Fruit fly (Drosophila melanogaster): Measurements from ENCODE around the gene Rilpl.

Gene Rilpl

DNA sequence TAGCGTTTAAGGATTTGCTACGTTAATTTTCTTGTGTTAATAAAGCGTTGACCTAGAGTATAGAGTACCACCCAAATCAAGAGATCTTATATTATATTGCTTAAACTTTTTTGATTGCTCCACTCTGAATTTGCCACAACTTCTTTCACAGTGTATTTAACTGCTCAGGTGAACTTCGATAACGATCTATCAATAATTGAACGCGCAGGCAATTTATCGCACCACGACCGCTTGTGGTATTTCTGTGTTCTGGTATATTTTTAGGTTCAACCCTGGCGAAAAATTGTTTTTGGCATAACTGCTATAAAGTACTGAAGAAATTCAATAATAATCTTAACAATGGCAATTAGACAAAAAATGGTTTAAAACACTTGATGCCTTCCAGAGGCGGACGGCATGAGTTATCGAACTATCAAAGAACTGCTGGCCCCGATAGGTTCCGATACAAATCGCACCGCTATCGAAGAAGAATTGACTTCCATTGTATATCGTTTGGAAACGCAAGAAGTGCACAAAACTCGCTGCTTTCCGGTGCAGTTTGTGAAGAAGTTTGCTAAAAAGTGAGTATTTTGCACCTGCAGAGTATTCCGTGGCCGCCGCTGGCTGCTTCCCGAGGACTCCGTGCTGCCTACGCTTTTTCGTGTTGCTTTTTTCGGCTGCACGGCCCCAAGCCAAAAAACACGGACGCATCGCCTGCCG is 22.6 kb upstream of the Rilpl start, which contains the start of gene ssx (continued):
- TF ChIP-seq Eip93F (GFP tag; optimal IDR thresholded peaks at IDR 0.05), result no peak
- peak; percentile 18 for TF ChIP-seq Sox15 (GFP tag; optimal IDR thresholded peaks at IDR 0.05)
- no peak for TF ChIP-seq Met (GFP tag; optimal IDR thresholded peaks at IDR 0.05)
- no peak for TF ChIP-seq salr (GFP tag; optimal IDR thresholded peaks at IDR 0.05)
- TF ChIP-seq CG1621 (tag; optimal IDR thresholded peaks at IDR 0.05), result peak; percentile 37
- TF ChIP-seq ss (GFP tag; optimal IDR thresholded peaks at IDR 0.05), result no peak
- TF ChIP-seq Hr38 (GFP tag; optimal IDR thresholded peaks at IDR 0.05), result no peak

DNA sequence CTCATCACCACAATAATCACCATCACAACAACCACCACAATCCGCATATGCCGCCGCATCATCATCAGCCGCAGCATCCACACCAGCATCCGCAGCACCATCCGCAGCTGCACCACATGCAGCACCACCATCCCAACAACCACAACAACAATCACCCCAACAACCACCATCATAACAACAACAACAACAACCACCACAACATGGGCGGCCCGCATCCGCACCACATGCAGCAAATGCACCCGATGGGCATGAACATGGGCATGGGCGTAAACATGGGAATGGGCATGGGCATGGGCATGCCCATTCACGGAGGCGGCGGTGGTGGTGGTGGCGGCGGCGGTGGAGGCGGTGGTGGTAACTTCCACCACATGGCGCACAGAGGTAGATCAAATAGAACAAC is 20.2 kb upstream of the Rilpl start:
- no peak for TF ChIP-seq CG3919 (GFP tag; optimal IDR thresholded peaks at IDR 0.05)
- TF ChIP-seq CG4318 (GFP tag; optimal IDR thresholded peaks at IDR 0.05), result no peak
- no peak for TF ChIP-seq fd85E (GFP tag; optimal IDR thresholded peaks at IDR 0.05)
- TF ChIP-seq CG8632 (GFP tag; optimal IDR thresholded peaks at IDR 0.05), result no peak
- TF ChIP-seq CG8119 (GFP tag; IDR thresholded peaks at IDR 0.05), result no peak
- TF ChIP-seq Sox15 (GFP tag; optimal IDR thresholded peaks at IDR 0.05), result no peak
- TF ChIP-seq CG10669 (GFP tag; optimal IDR thresholded peaks at IDR 0.05), result no peak

DNA sequence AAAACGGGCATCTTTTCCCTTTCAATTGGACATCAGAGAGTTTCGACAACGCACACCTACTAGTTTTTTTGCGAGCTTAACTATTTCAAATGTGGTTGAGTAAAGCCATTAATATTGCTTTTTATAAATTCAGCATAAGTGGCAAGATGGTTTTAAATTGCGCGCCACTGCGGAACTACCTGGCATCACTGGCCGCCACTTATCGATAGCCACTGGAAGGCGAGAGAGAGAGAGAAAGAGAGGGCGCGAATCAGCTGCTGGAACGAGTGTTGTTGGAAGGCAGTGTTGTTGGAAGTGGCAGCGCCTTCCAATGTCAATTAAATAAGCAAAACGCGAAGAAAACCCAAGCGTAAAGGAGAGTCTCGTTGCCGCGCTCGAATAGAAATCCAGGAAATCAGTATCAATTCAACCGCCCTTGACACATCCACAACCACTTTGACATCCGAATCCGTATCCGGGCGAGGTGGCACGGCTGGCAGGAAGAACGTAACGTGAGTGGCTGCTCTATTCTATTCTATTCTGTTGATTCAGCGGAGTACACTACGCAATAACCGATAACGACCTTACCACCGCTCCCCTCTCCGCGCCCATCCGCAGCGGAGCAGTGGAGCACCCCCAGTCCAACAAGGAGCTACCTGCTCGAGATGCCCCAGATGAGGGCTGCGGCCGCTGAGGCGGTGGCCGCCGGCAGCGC is 17.4 kb upstream of the Rilpl start, which contains the start of gene AMPKalpha:
TSS of gene AMPKalpha (plus strand) at position 272 of the 694 bp plus-strand sequence.
- peak; percentile 17 for TF ChIP-seq Eip78C (GFP tag)
- TF ChIP-seq CG6854 (GFP tag; optimal IDR thresholded peaks at IDR 0.05), result peak; percentile 22
- no peak for TF ChIP-seq acj6 (GFP tag; optimal IDR thresholded peaks at IDR 0.05)
- TF ChIP-seq fkh (GFP tag; optimal IDR thresholded peaks at IDR 0.05), result peak; percentile 59
- TF ChIP-seq svp (GFP tag), result peak; percentile 62
- TF ChIP-seq CG6808 (GFP tag; optimal IDR thresholded peaks at IDR 0.05), result peak; percentile 99

DNA sequence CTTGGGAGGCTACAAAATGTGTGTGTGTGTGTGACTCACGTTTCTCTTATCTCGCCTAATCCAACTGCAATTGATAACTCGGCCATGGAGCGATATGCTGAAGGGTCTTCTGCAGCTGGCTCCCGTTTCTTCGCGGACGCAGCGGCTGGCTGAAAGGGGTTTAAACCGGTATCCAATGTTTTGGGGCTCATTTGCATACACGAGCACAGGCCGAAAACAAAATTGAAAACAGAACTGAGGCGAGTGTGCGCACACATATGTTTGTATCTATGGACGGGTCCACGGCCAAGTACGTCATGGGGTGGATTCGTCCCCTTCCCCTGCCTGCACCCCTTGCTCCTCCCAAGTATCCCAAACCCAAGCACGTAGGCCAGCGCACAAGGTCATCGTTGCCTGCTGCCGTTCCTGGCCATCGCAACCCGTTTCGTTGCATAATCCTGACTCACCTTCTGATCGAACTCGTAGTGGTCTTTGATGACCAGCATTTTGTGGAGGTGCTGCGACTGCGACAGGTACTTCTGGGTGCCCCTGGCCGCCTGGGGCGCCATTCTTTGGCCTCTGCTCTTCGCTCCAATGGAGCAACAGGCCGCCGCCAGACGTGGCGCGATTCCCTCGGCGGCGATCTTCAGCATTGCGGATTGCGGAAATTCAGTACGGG is 13.0 kb upstream of the Rilpl start:
- no peak for TF ChIP-seq salr (GFP tag; optimal IDR thresholded peaks at IDR 0.05)
- TF ChIP-seq vri (GFP tag; optimal IDR thresholded peaks at IDR 0.05), result peak; percentile 36
- no peak for TF ChIP-seq Lpt (GFP tag; optimal IDR thresholded peaks at IDR 0.05)

DNA sequence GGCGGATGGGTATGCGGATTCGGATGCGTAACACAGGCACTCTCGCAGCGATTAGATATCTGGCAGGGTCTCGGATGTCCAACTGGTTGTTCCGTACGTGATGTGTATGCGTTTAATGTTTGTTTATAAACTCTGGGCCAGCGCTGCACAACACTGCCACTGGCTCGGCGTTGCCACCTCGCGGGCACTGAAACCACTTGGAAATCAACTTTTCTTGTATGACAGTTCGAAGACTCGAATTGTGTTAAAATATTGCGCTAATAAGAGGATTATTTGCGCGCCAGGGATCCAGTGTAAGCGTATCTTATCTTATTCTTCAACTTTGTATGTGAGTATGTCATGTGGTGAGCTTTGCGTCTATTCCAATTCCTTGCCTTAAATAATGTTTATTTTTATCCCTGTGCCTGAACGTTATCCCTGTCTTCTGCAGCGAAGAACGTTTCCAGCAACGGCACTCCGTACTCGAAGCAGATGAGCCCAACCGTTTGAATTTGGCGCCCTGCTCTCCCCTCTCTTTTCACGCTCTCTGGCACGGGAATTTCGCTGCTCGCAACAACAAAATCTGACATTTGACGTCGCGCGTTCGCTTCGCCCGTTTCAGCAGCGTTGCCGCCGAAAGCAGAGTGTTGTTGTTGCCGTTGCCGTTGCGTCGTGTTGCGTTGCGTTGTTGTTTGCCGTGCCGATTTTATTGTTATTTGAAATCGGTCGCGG is 12.3 kb upstream of the Rilpl start, which contains the start of the genes CG3719 and CG32813:
TSS of gene CG3719 (minus strand) at position 131 of the 711 bp plus-strand sequence.
TSS of gene CG32813 (plus strand) at position 565 of the 711 bp plus-strand sequence.
- TF ChIP-seq Hr39 (GFP tag; optimal IDR thresholded peaks at IDR 0.05), result no peak
- TF ChIP-seq CG3032 (tag; optimal IDR thresholded peaks at IDR 0.05), result peak; percentile 8
- TF ChIP-seq Gug (GFP tag; IDR thresholded peaks at IDR 0.05), result no peak
- TF ChIP-seq dac (GFP tag; optimal IDR thresholded peaks at IDR 0.05), result no peak
- no peak for TF ChIP-seq ss (GFP tag; optimal IDR thresholded peaks at IDR 0.05)
- peak; percentile 69 for TF ChIP-seq svp (GFP tag)
- no peak for TF ChIP-seq CG6792 (GFP tag; optimal IDR thresholded peaks at IDR 0.05)
- peak; percentile 89 for TF ChIP-seq fkh (GFP tag; optimal IDR thresholded peaks at IDR 0.05)
- no peak for TF ChIP-seq Ets96B (tag; optimal IDR thresholded peaks at IDR 0.05)
- TF ChIP-seq Eip75B (GFP tag; optimal IDR thresholded peaks at IDR 0.05), result no peak
- TF ChIP-seq CG4318 (GFP tag; optimal IDR thresholded peaks at IDR 0.05), result no peak
- TF ChIP-seq Eip78C (GFP tag), result peak; percentile 71
- TF ChIP-seq CG34406 (GFP tag; optimal IDR thresholded peaks at IDR 0.05), result no peak
- peak; percentile 28 for TF ChIP-seq Sox14 (GFP tag; optimal IDR thresholded peaks at IDR 0.05)
- TF ChIP-seq CG10631 (GFP tag; optimal IDR thresholded peaks at IDR 0.05), result no peak
- TF ChIP-seq CG11762 (GFP tag; optimal IDR thresholded peaks at IDR 0.05; ENCODE audit: insufficient read depth), result no peak
- TF ChIP-seq CG6163 (GFP tag; IDR thresholded peaks at IDR 0.05), result no peak; the same call in 2 of the 3 replicates
- TF ChIP-seq dsx (GFP tag; optimal IDR thresholded peaks at IDR 0.05; ENCODE audit: poor library complexity, severe bottlenecking), result no peak
- TF ChIP-seq CG7368 (GFP tag; optimal IDR thresholded peaks at IDR 0.05), result no peak
- TF ChIP-seq Sox102F (GFP tag; optimal IDR thresholded peaks at IDR 0.05), result no peak
- no peak for TF ChIP-seq CG10669 (GFP tag; optimal IDR thresholded peaks at IDR 0.05)
- TF ChIP-seq Smox (GFP tag; optimal IDR thresholded peaks at IDR 0.05), result no peak
- TF ChIP-seq salr (GFP tag; optimal IDR thresholded peaks at IDR 0.05), result no peak
- peak; percentile 90 for TF ChIP-seq achi (GFP tag; optimal IDR thresholded peaks at IDR 0.05)
- peak; percentile 44 for TF ChIP-seq esn (GFP tag; optimal IDR thresholded peaks at IDR 0.05)
